Worm (Caenorhabditis elegans) whole organism, young adult: ENCODE measurements around the gene vps-53.

Experiments
- B0019.2 ChIP-seq: fragments of 200-800 bp; sonication (Bioruptor generic); conservative IDR thresholded peaks from 2 replicates; pipeline ENCODE4 v1.3.6; 2022; ENCODE audit warnings: missing genetic modification reagents, missing genetic modification characterization, missing compliant biosample characterization
- B0261.1 ChIP-seq: sonication (generic microtip); optimal IDR thresholded peaks from 2 replicates; lab custom pipeline; 2016; ENCODE audit warnings: mild to moderate bottlenecking, missing genetic modification characterization, moderate library complexity, missing compliant biosample characterization
- C17E4.6 ChIP-seq: fragments of 200-800 bp; sonication (Bioruptor generic); IDR thresholded peaks from 2 replicates; pipeline ENCODE4 v1.3.6; 2022; ENCODE audit warnings: missing genetic modification reagents, missing genetic modification characterization, missing compliant biosample characterization
- F37B4.10 ChIP-seq: fragments of 200-800 bp; sonication (Bioruptor generic); IDR thresholded peaks from 2 replicates; pipeline ENCODE4 v1.3.6; 2022; ENCODE audit warnings: missing genetic modification characterization, missing compliant biosample characterization
- F39B2.1 ChIP-seq: fragments of 200-800 bp; sonication (Bioruptor generic); IDR thresholded peaks from 2 replicates; pipeline ENCODE4 v1.3.6; 2022; ENCODE audit warnings: missing genetic modification reagents, missing genetic modification characterization, missing compliant biosample characterization
- F57C9.4 ChIP-seq: sonication (generic microtip); optimal IDR thresholded peaks from 2 replicates; lab custom pipeline; 2017; ENCODE audit warnings: mild to moderate bottlenecking, missing genetic modification characterization, missing compliant biosample characterization
- K12H6.12 ChIP-seq: fragments of 200-800 bp; sonication (Bioruptor generic); optimal IDR thresholded peaks from 2 replicates; lab custom pipeline; 2018; ENCODE audit warnings: mild to moderate bottlenecking, missing genetic modification characterization, missing compliant biosample characterization
- T07F8.4 ChIP-seq: sonication (generic microtip); optimal IDR thresholded peaks from 2 replicates; lab custom pipeline; 2016; ENCODE audit warnings: mild to moderate bottlenecking, missing genetic modification characterization, moderate library complexity, missing compliant biosample characterization
- T26A5.8 ChIP-seq: sonication (generic microtip); optimal IDR thresholded peaks from 2 replicates; lab custom pipeline; 2016; ENCODE audit warnings: missing genetic modification characterization, missing compliant biosample characterization
- Y53G8AR.9 ChIP-seq: fragments of 200-800 bp; sonication (Bioruptor generic); conservative IDR thresholded peaks from 2 replicates; pipeline ENCODE4 v1.3.6; 2022; ENCODE audit warnings: missing genetic modification reagents, missing genetic modification characterization, missing compliant biosample characterization
- Y56A3A.18 ChIP-seq: fragments of 200-800 bp; sonication (Bioruptor generic); IDR thresholded peaks from 2 replicates; pipeline ENCODE4 v1.3.6; 2022; ENCODE audit warnings: missing genetic modification reagents, missing genetic modification characterization, missing compliant biosample characterization
- Y67H2A.10 ChIP-seq: fragments of 200-800 bp; sonication (Bioruptor generic); conservative IDR thresholded peaks from 2 replicates; pipeline ENCODE4 v1.3.6; 2022; ENCODE audit warnings: missing genetic modification reagents, missing genetic modification characterization, missing compliant biosample characterization
- Y79H2A.3 ChIP-seq: fragments of 200-800 bp; sonication (Bioruptor generic); conservative IDR thresholded peaks from 2 replicates; pipeline ENCODE4 v1.3.6; 2022; ENCODE audit warnings: missing genetic modification reagents, missing genetic modification characterization, missing compliant biosample characterization
- Y95B8A.8 ChIP-seq: fragments of 200-800 bp; sonication (Bioruptor generic); IDR thresholded peaks from 2 replicates; pipeline ENCODE4 v1.3.6; 2022; ENCODE audit warnings: missing genetic modification reagents, missing genetic modification characterization, missing compliant biosample characterization
- ama-1 ChIP-seq, 3 experiments: fragments of 150-350 bp in 1 of 3; sonication (generic microtip) in 2 of 3; optimal IDR thresholded peaks; 2 replicates each; lab custom pipeline; 2014 to 2018; ENCODE audit warnings: missing biosample characterization in 2 of 3, missing genetic modification characterization in 2 of 3, missing genetic modification reagents in 2 of 3
- aptf-2 ChIP-seq: fragments of 200-800 bp; sonication (Bioruptor generic); conservative IDR thresholded peaks from 2 replicates; pipeline ENCODE4 v1.3.6; 2022; ENCODE audit warnings: missing genetic modification reagents, missing genetic modification characterization, missing compliant biosample characterization
- aptf-3 ChIP-seq: fragments of 200-800 bp; sonication (Bioruptor generic); IDR thresholded peaks from 2 replicates; pipeline ENCODE4 v1.3.6; 2022; ENCODE audit warnings: missing genetic modification characterization, missing compliant biosample characterization
- bed-1 ChIP-seq: fragments of 200-800 bp; sonication (Bioruptor generic); IDR thresholded peaks from 2 replicates; pipeline ENCODE4 v1.3.6; 2022; ENCODE audit warnings: missing genetic modification reagents, missing genetic modification characterization, missing compliant biosample characterization
- bed-2 ChIP-seq: fragments of 200-800 bp; sonication (Bioruptor generic); IDR thresholded peaks from 2 replicates; pipeline ENCODE4 v1.3.6; 2022; ENCODE audit warnings: missing genetic modification reagents, missing genetic modification characterization, missing compliant biosample characterization
- cebp-2 ChIP-seq: fragments of 200-800 bp; sonication (Bioruptor generic); IDR thresholded peaks from 2 replicates; pipeline ENCODE4 v1.3.6; 2022; ENCODE audit warnings: missing genetic modification characterization, missing compliant biosample characterization
- ceh-100 ChIP-seq: fragments of 200-800 bp; sonication (Bioruptor generic); IDR thresholded peaks from 2 replicates; pipeline ENCODE4 v1.3.6; 2022; ENCODE audit warnings: missing genetic modification reagents, missing genetic modification characterization, missing compliant biosample characterization
- ceh-79 ChIP-seq: sonication (generic microtip); optimal IDR thresholded peaks from 2 replicates; lab custom pipeline; 2017; ENCODE audit warnings: mild to moderate bottlenecking, missing genetic modification characterization, missing compliant biosample characterization
- dpff-1 ChIP-seq: sonication (generic microtip); optimal IDR thresholded peaks from 2 replicates; lab custom pipeline; 2017; ENCODE audit warnings: mild to moderate bottlenecking, missing genetic modification characterization, missing compliant biosample characterization
- egl-18 ChIP-seq: fragments of 200-800 bp; sonication (Bioruptor generic); IDR thresholded peaks from 2 replicates; pipeline ENCODE4 v1.3.6; 2022; ENCODE audit warnings: missing genetic modification reagents, missing genetic modification characterization, missing compliant biosample characterization
- egl-44 ChIP-seq: fragments of 200-800 bp; sonication (Bioruptor generic); IDR thresholded peaks from 2 replicates; pipeline ENCODE4 v1.3.6; 2022; ENCODE audit warnings: missing genetic modification reagents, missing genetic modification characterization, missing compliant biosample characterization
- ets-4 ChIP-seq: fragments of 200-800 bp; sonication (Bioruptor generic); optimal IDR thresholded peaks from 2 replicates; lab custom pipeline; 2018; ENCODE audit warnings: mild to moderate bottlenecking, missing genetic modification characterization, missing compliant biosample characterization
- hlh-26 ChIP-seq: fragments of 200-800 bp; sonication (Bioruptor generic); conservative IDR thresholded peaks from 2 replicates; pipeline ENCODE4 v1.3.6; 2022; ENCODE audit warnings: missing genetic modification reagents, missing genetic modification characterization, missing compliant biosample characterization
- hmg-1.2 ChIP-seq: fragments of 200-800 bp; sonication (Bioruptor generic); IDR thresholded peaks from 2 replicates; pipeline ENCODE4 v1.3.6; 2022; ENCODE audit warnings: missing genetic modification reagents, missing genetic modification characterization, missing compliant biosample characterization
- hrde-1 ChIP-seq: sonication (generic microtip); optimal IDR thresholded peaks from 2 replicates; lab custom pipeline; 2016; ENCODE audit warnings: missing genetic modification characterization, mild to moderate bottlenecking, missing compliant biosample characterization, moderate library complexity, missing genotype, missing genetic modification reagents, borderline replicate concordance
- let-526 ChIP-seq: fragments of 200-800 bp; sonication (Bioruptor generic); IDR thresholded peaks from 2 replicates; pipeline ENCODE4 v1.3.6; 2022; ENCODE audit warnings: missing genetic modification reagents, missing genetic modification characterization, missing compliant biosample characterization
- lin-35 ChIP-seq, 3 experiments: fragments of 150-350 bp in 2 of 3; sonication (generic microtip) in 1 of 3; optimal IDR thresholded peaks; 2 replicates each; lab custom pipeline; 2014 to 2018; ENCODE audit warnings: missing biosample characterization in 3 of 3, missing genetic modification characterization in 3 of 3, missing genetic modification reagents in 3 of 3
- madf-3 ChIP-seq: fragments of 200-800 bp; sonication (Bioruptor generic); IDR thresholded peaks from 2 replicates; pipeline ENCODE4 v1.3.6; 2022; ENCODE audit warnings: missing genetic modification reagents, missing genetic modification characterization, missing compliant biosample characterization
- madf-8 ChIP-seq: fragments of 200-800 bp; sonication (Bioruptor generic); conservative IDR thresholded peaks from 2 replicates; pipeline ENCODE4 v1.3.6; 2022; ENCODE audit warnings: missing genetic modification reagents, missing genetic modification characterization, missing compliant biosample characterization
- mxl-1 ChIP-seq: sonication (generic microtip); optimal IDR thresholded peaks from 2 replicates; lab custom pipeline; 2016; ENCODE audit warnings: missing genetic modification characterization, missing compliant biosample characterization
- nfya-2 ChIP-seq: fragments of 200-800 bp; sonication (Bioruptor generic); IDR thresholded peaks from 2 replicates; pipeline ENCODE4 v1.3.6; 2022; ENCODE audit warnings: missing genetic modification reagents, missing genetic modification characterization, missing compliant biosample characterization
- nfyb-1 ChIP-seq: fragments of 200-800 bp; sonication (Bioruptor generic); IDR thresholded peaks from 2 replicates; pipeline ENCODE4 v1.3.6; 2022; ENCODE audit warnings: missing genetic modification reagents, missing genetic modification characterization, missing compliant biosample characterization
- nhr-120 ChIP-seq: fragments of 200-800 bp; sonication (Bioruptor generic); IDR thresholded peaks from 2 replicates; pipeline ENCODE4 v1.3.6; 2022; ENCODE audit warnings: missing genetic modification characterization, missing compliant biosample characterization
- nhr-27 ChIP-seq: fragments of 200-800 bp; sonication (Bioruptor generic); optimal IDR thresholded peaks from 2 replicates; lab custom pipeline; 2018; ENCODE audit warnings: mild to moderate bottlenecking, missing genetic modification characterization, moderate library complexity, missing compliant biosample characterization
- sdz-38 ChIP-seq: sonication (generic microtip); optimal IDR thresholded peaks from 2 replicates; lab custom pipeline; 2016; ENCODE audit warnings: missing genotype, missing genetic modification characterization, missing compliant biosample characterization
- snpc-1.3 ChIP-seq: sonication (generic microtip); optimal IDR thresholded peaks from 2 replicates; lab custom pipeline; 2017; ENCODE audit warnings: missing genetic modification characterization, mild to moderate bottlenecking, missing compliant biosample characterization, antibody characterized with exemption, moderate library complexity, missing genotype, missing genetic modification reagents; ENCODE audit not compliant: insufficient read depth
- snpc-3.4 ChIP-seq: sonication (generic microtip); optimal IDR thresholded peaks from 2 replicates; lab custom pipeline; 2017; ENCODE audit warnings: missing genetic modification characterization, mild to moderate bottlenecking, missing compliant biosample characterization, antibody characterized with exemption, moderate library complexity, missing genotype, missing genetic modification reagents
- somi-1 ChIP-seq: fragments of 200-800 bp; sonication (Bioruptor generic); optimal IDR thresholded peaks from 2 replicates; lab custom pipeline; 2018; ENCODE audit warnings: mild to moderate bottlenecking, missing genetic modification characterization, missing compliant biosample characterization
- xnd-1 ChIP-seq: sonication (generic microtip); optimal IDR thresholded peaks from 2 replicates; lab custom pipeline; 2016; ENCODE audit warnings: missing genotype, missing genetic modification reagents, missing genetic modification characterization, missing compliant biosample characterization
- zfh-2 ChIP-seq: fragments of 200-800 bp; sonication (Bioruptor generic); conservative IDR thresholded peaks from 2 replicates; pipeline ENCODE4 v1.3.6; 2022; ENCODE audit warnings: missing genetic modification reagents, missing genetic modification characterization, missing compliant biosample characterization

The vps-53 gene

ce11 chrIII:9765465-9765900 lies 8.2 kb upstream of the vps-53 start (continued):
- no peak for TF ChIP-seq nhr-120 (GFP tag; lab: Robert Waterston, UW)
- TF ChIP-seq aptf-2 (GFP tag; lab: Robert Waterston, UW), result 0 out of 2 replicates have a peak, but pooled peaks have one; percentile 40
- peak; percentile 99 for TF ChIP-seq somi-1
- peak; percentile 97 for TF ChIP-seq bed-1 (GFP tag; lab: Robert Waterston, UW)
- peak; percentile 99 for TF ChIP-seq nfyb-1 (GFP tag; lab: Robert Waterston, UW)
- peak; percentile 41 for TF ChIP-seq B0261.1 (tag; lab: Kevin White, UChicago)
- 0 out of 2 replicates have a peak, but pooled peaks have one; percentile 87 for TF ChIP-seq nfya-2 (GFP tag; lab: Robert Waterston, UW)
- no peak; the same call in 1 of the 2 replicates for TF ChIP-seq Y79H2A.3 (GFP tag; lab: Robert Waterston, UW)
- peak; percentile 21 for TF ChIP-seq snpc-1.3 (tag; lab: Kevin White, UChicago)
- peak; percentile 100 for TF ChIP-seq K12H6.12
- no peak for TF ChIP-seq hlh-26 (GFP tag; lab: Robert Waterston, UW)
- peak; percentile 98 for TF ChIP-seq ets-4 (GFP tag; lab: Kevin White, UChicago)
- peak; percentile 77 for TF ChIP-seq ceh-79 (tag; lab: Kevin White, UChicago)
- TF ChIP-seq sdz-38, result no peak
- TF ChIP-seq madf-8 (GFP tag; lab: Robert Waterston, UW), result no peak
- no peak for TF ChIP-seq mxl-1 (tag; lab: Kevin White, UChicago)
- TF ChIP-seq B0019.2 (GFP tag; lab: Robert Waterston, UW), result peak; percentile 75
- TF ChIP-seq ceh-100 (GFP tag; lab: Robert Waterston, UW), result peak; percentile 84
- peak; percentile 93 for TF ChIP-seq egl-18 (GFP tag; lab: Robert Waterston, UW)
- TF ChIP-seq F37B4.10 (GFP tag; lab: Robert Waterston, UW), result peak; percentile 94; the same call in 1 of the 2 replicates
- TF ChIP-seq cebp-2, result peak; percentile 95
- TF ChIP-seq xnd-1 (tag; lab: Kevin White, UChicago), result no peak
- peak; percentile 88 for TF ChIP-seq dpff-1 (tag; lab: Kevin White, UChicago)
- no peak for TF ChIP-seq aptf-3 (GFP tag; lab: Robert Waterston, UW)
- TF ChIP-seq Y67H2A.10 (GFP tag; lab: Robert Waterston, UW), result peak; percentile 99
- peak; percentile 96 for TF ChIP-seq Y95B8A.8 (GFP tag; lab: Robert Waterston, UW)
- TF ChIP-seq egl-44 (GFP tag; lab: Robert Waterston, UW), result peak; percentile 96
- TF ChIP-seq snpc-3.4 (tag; lab: Kevin White, UChicago), result peak; percentile 55
- peak; percentile 90 for TF ChIP-seq ama-1 (optimal IDR thresholded peaks at IDR 0.05; lab: Kevin White, UChicago)
- peak in 1 of 2 experiments; percentile 78 for TF ChIP-seq ama-1 (GFP tag; optimal IDR thresholded peaks at IDR 0.05; lab: Kevin White, UChicago)
- TF ChIP-seq bed-2 (GFP tag; lab: Robert Waterston, UW), result no peak
- TF ChIP-seq T26A5.8 (tag; lab: Kevin White, UChicago), result no peak
- no peak for TF ChIP-seq hrde-1 (tag; lab: Kevin White, UChicago)
- peak; percentile 92 for TF ChIP-seq nhr-27 (tag; lab: Kevin White, UChicago)
- TF ChIP-seq hmg-1.2, result peak; percentile 95
- TF ChIP-seq F57C9.4 (tag; lab: Kevin White, UChicago), result peak; percentile 95
- TF ChIP-seq madf-3 (GFP tag; lab: Robert Waterston, UW), result peak; percentile 100
- peak; percentile 96 for TF ChIP-seq C17E4.6
- TF ChIP-seq let-526, result peak; percentile 98
- TF ChIP-seq Y56A3A.18, result peak; percentile 94
- peak; percentile 77 for TF ChIP-seq F39B2.1 (GFP tag; lab: Robert Waterston, UW)
- peak; percentile 99 for TF ChIP-seq zfh-2 (GFP tag; lab: Robert Waterston, UW)
- TF ChIP-seq T07F8.4 (tag; lab: Kevin White, UChicago), result peak; percentile 57
- TF ChIP-seq lin-35 (GFP tag; optimal IDR thresholded peaks at IDR 0.05; lab: Kevin White, UChicago), result peak in 2 of 3 experiments; percentile 44 to 94
- TF ChIP-seq Y53G8AR.9 (GFP tag; lab: Robert Waterston, UW), result peak; percentile 98
